Fruit fly (Drosophila melanogaster): Measurements from ENCODE around the gene Sodh1.
A peak's percentile ranks its signal among the peaks of the same experiment; 100 is the strongest.

Sodh1 gene

DNA sequence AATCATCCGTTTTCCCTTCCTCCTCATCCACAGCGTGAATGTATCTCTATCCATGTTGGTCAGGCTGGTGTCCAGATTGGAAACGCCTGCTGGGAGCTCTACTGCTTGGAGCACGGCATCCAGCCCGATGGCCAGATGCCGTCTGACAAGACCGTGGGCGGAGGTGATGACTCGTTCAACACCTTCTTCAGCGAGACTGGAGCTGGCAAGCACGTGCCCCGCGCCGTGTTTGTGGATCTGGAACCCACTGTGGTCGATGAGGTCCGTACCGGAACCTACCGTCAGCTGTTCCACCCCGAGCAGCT, 35.0 kb downstream of the Sodh1 start:
- no peak for TF ChIP-seq Hr83 (GFP tag; optimal IDR thresholded peaks at IDR 0.05; ENCODE audit: poor library complexity, severe bottlenecking)
- TF ChIP-seq CG32264 (GFP tag; optimal IDR thresholded peaks at IDR 0.05) = no peak
- TF ChIP-seq Myc (optimal IDR thresholded peaks at IDR 0.05) = no peak
- TF ChIP-seq Jra (GFP tag; optimal IDR thresholded peaks at IDR 0.05) = no peak
- TF ChIP-seq br (GFP tag; optimal IDR thresholded peaks at IDR 0.05) = no peak
- TF ChIP-seq OdsH (GFP tag; optimal IDR thresholded peaks at IDR 0.05) = no peak
- TF ChIP-seq GATAd (GFP tag; optimal IDR thresholded peaks at IDR 0.05) = no peak
- no peak for TF ChIP-seq sv (GFP tag; optimal IDR thresholded peaks at IDR 0.05)

DNA sequence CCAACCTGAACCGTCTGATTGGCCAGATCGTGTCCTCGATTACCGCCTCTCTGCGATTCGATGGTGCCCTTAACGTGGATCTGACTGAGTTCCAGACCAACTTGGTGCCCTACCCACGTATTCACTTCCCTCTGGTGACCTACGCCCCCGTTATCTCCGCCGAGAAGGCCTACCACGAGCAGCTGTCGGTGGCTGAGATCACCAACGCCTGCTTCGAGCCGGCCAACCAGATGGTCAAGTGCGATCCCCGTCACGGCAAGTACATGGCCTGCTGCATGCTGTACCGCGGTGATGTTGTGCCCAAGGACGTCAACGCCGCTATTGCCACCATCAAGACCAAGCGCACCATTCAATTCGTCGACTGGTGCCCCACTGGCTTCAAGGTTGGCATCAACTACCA, 35.8 kb downstream of the Sodh1 start:
- no peak for TF ChIP-seq Myc (optimal IDR thresholded peaks at IDR 0.05)
- TF ChIP-seq CG9705 (GFP tag; optimal IDR thresholded peaks at IDR 0.05) = no peak
- TF ChIP-seq CrebA (GFP tag; optimal IDR thresholded peaks at IDR 0.05; ENCODE audit: borderline replicate concordance) = no peak
- no peak for TF ChIP-seq psq (GFP tag; optimal IDR thresholded peaks at IDR 0.05)
- no peak for TF ChIP-seq CG32264 (GFP tag; optimal IDR thresholded peaks at IDR 0.05)
- no peak for TF ChIP-seq HLH106 (tag; optimal IDR thresholded peaks at IDR 0.05)
- no peak for TF ChIP-seq Vsx2 (GFP tag; optimal IDR thresholded peaks at IDR 0.05; ENCODE audit: partially characterized antibody)
- no peak for TF ChIP-seq GATAd (GFP tag; optimal IDR thresholded peaks at IDR 0.05)
- TF ChIP-seq Rel (GFP tag; optimal IDR thresholded peaks at IDR 0.05) = no peak
- no peak for TF ChIP-seq Rel (tag; optimal IDR thresholded peaks at IDR 0.05)
- no peak for TF ChIP-seq Hnf4 (GFP tag; optimal IDR thresholded peaks at IDR 0.05)
- TF ChIP-seq ey (GFP tag; optimal IDR thresholded peaks at IDR 0.05) = no peak
- no peak for TF ChIP-seq brk (GFP tag; optimal IDR thresholded peaks at IDR 0.05)
- no peak for TF ChIP-seq usp (GFP tag; optimal IDR thresholded peaks at IDR 0.05)
- no peak for TF ChIP-seq br (GFP tag; optimal IDR thresholded peaks at IDR 0.05)
- TF ChIP-seq fru (GFP tag; optimal IDR thresholded peaks at IDR 0.05) = no peak
- no peak for TF ChIP-seq Hr78 (GFP tag; optimal IDR thresholded peaks at IDR 0.05)
- TF ChIP-seq Hr83 (GFP tag; optimal IDR thresholded peaks at IDR 0.05; ENCODE audit: poor library complexity, severe bottlenecking) = no peak
- no peak for TF ChIP-seq sage (GFP tag; optimal IDR thresholded peaks at IDR 0.05)
- TF ChIP-seq Jra (GFP tag; optimal IDR thresholded peaks at IDR 0.05) = no peak
- TF ChIP-seq Dfd (GFP tag; optimal IDR thresholded peaks at IDR 0.05) = no peak

DNA sequence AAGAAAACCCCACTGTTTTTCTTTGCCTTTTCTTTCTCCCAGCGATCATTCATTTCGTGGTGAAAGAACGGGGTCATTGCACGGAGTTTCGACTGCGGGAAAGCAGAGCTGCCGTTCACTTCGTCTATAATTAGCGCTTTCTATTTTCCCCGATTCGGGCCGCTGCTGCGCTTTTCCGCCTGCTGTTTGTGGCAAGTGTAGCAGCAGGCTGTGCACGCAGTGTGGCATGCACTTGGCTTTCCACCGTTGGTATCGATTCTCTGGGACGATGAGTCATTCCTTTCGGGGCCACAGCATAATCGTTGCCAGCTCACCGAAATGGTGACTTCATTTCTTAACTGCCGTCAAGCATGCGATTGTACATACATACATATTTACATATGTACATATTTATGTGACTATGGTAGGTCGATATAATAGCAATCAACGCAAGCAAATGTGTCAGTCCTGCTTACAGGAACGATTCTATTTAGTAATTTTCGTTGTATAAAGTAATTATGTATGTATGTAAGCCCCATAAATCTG, 36.8 kb downstream of the Sodh1 start:
- TF ChIP-seq Hr83 (GFP tag; optimal IDR thresholded peaks at IDR 0.05; ENCODE audit: poor library complexity, severe bottlenecking) (no peak), brk (GFP tag; optimal IDR thresholded peaks at IDR 0.05) (peak; percentile 27), dsf (GFP tag; optimal IDR thresholded peaks at IDR 0.05; ENCODE audit: borderline replicate concordance) (no peak), br (GFP tag; optimal IDR thresholded peaks at IDR 0.05) (no peak), tai (GFP tag; optimal IDR thresholded peaks at IDR 0.05) (no peak), Dif (GFP tag; optimal IDR thresholded peaks at IDR 0.05; ENCODE audit: partially characterized antibody) (no peak), Dfd (GFP tag; optimal IDR thresholded peaks at IDR 0.05) (no peak), Hnf4 (GFP tag; optimal IDR thresholded peaks at IDR 0.05) (peak; percentile 13), CrebA (GFP tag; optimal IDR thresholded peaks at IDR 0.05; ENCODE audit: borderline replicate concordance) (no peak), CG9705 (GFP tag; optimal IDR thresholded peaks at IDR 0.05) (no peak), sage (GFP tag; optimal IDR thresholded peaks at IDR 0.05) (no peak), HLH106 (tag; optimal IDR thresholded peaks at IDR 0.05) (no peak), psq (GFP tag; optimal IDR thresholded peaks at IDR 0.05) (no peak), fru (GFP tag; optimal IDR thresholded peaks at IDR 0.05) (no peak), OdsH (GFP tag; optimal IDR thresholded peaks at IDR 0.05) (no peak), foxo (GFP tag; optimal IDR thresholded peaks at IDR 0.05) (no peak), Vsx2 (GFP tag; optimal IDR thresholded peaks at IDR 0.05; ENCODE audit: partially characterized antibody) (no peak), sv (GFP tag; optimal IDR thresholded peaks at IDR 0.05) (no peak), dmrt93B (GFP tag; optimal IDR thresholded peaks at IDR 0.05) (no peak), GATAd (GFP tag; optimal IDR thresholded peaks at IDR 0.05) (no peak), CG32264 (GFP tag; optimal IDR thresholded peaks at IDR 0.05) (no peak), N (GFP tag; optimal IDR thresholded peaks at IDR 0.05) (no peak), Rel (GFP tag; optimal IDR thresholded peaks at IDR 0.05) (no peak), Rel (tag; optimal IDR thresholded peaks at IDR 0.05) (peak; percentile 33), Sp1 (GFP tag; optimal IDR thresholded peaks at IDR 0.05) (no peak), lola (GFP tag; optimal IDR thresholded peaks at IDR 0.05) (no peak), pan (optimal IDR thresholded peaks at IDR 0.05) (no peak), Mio (GFP tag; optimal IDR thresholded peaks at IDR 0.05) (no peak), Jra (GFP tag; optimal IDR thresholded peaks at IDR 0.05) (peak; percentile 30), Hr78 (GFP tag; optimal IDR thresholded peaks at IDR 0.05) (no peak), dl (GFP tag; optimal IDR thresholded peaks at IDR 0.05; ENCODE audit: insufficient read depth in 1 of 2, partially characterized antibody in 2 of 2) (no peak)
